Fruit fly (Drosophila melanogaster) S2 (cell line): ENCODE data around the gene lwr.

Experiments used
- CG8478 ChIP-seq: fragments of >200 bp; optimal IDR thresholded peaks from 2 replicates; lab custom pipeline; 2018
- CTCF ChIP-seq, 2 experiments: fragments of >200 bp; optimal IDR thresholded peaks; 2 replicates each; lab custom pipeline; 2018

DNA sequence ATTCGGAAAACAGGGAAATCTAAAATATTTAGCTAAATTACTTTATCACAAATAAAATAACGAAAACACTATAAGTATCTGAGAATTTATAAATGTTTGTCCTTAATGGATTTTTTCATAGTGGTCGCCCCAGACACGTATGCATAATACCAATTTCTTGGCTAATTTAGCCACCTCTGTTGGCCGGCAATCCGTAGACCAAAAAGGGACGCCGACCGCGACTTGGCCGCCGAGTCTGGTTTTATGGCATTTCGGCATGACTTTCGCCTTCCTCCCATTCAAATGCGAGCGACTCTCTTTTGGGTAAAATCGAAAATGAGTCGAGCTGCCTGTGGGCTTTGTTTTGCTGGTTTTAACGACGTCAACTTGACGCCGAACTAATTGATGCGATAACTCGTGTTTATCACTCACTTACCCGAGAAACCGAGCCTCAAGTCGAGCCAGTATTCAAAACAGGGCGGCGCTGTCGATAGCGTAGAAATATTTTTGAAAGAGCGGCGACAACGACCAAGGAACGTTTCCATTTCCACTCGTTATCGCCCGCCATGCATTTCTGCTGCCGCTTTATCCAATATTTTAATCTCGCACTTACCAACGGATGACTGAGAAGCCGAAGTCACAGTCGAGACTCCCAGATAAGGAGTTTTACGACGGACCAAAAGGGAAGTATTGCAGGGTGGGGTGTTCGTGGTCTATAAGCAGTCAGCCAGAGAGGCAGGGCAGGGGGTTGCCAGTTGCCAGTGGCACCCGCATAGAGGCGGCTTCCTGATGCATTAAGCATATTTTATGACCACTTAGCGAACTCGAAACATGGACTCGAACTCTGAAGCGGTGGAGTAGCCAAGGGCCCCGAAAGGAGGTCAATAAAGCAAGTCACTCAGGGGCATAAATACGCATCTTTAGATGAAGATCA lies 23.1 kb downstream of the lwr start:
- no peak for TF ChIP-seq CG8478 (lab: Kevin White, UChicago)
- no peak for TF ChIP-seq CTCF (optimal IDR thresholded peaks at IDR 0.05; lab: Kevin White, UChicago)
